Fruit fly (Drosophila melanogaster) whole organism, prepupa: ENCODE measurements around the gene Spn28Da.

Experiments
- Blimp-1 ChIP-seq: fragments of 200-800 bp; sonication (Bioruptor generic); optimal IDR thresholded peaks from 3 replicates; lab custom pipeline; 2017; ENCODE audit warnings: missing biosample characterization, missing genetic modification characterization, mild to moderate bottlenecking, moderate library complexity, missing genetic modification reagents
- CG11902 ChIP-seq: fragments of 200-800 bp; sonication (Bioruptor generic); optimal IDR thresholded peaks from 3 replicates; lab custom pipeline; 2016; ENCODE audit warnings: missing biosample characterization, missing genetic modification characterization
- CG15336 ChIP-seq: fragments of 200-800 bp; sonication (Bioruptor generic); IDR thresholded peaks from 2 replicates; pipeline ENCODE4 v1.3.6; 2022; ENCODE audit warnings: missing biosample characterization, missing genetic modification characterization
- CG1621 ChIP-seq: fragments of 200-800 bp; sonication (Bioruptor generic); optimal IDR thresholded peaks from 3 replicates; lab custom pipeline; 2018; ENCODE audit warnings: missing biosample characterization, mild to moderate bottlenecking, missing genetic modification characterization
- CG3032 ChIP-seq: fragments of 200-800 bp; optimal IDR thresholded peaks from 2 replicates; lab custom pipeline; 2019; ENCODE audit warnings: missing biosample characterization, mild to moderate bottlenecking, missing genetic modification characterization, moderate library complexity
- CG31627 ChIP-seq: fragments of 200-800 bp; sonication (Bioruptor generic); optimal IDR thresholded peaks from 3 replicates; lab custom pipeline; 2016; ENCODE audit warnings: missing biosample characterization, missing genetic modification characterization
- CG34406 ChIP-seq: fragments of 200-800 bp; sonication (Bioruptor generic); optimal IDR thresholded peaks from 3 replicates; lab custom pipeline; 2016; ENCODE audit warnings: missing biosample characterization, missing genetic modification characterization
- CG3919 ChIP-seq: fragments of 200-800 bp; sonication (Bioruptor generic); optimal IDR thresholded peaks from 3 replicates; lab custom pipeline; 2016; ENCODE audit warnings: missing biosample characterization, missing genetic modification characterization
- CG4318 ChIP-seq: fragments of 200-800 bp; sonication (Bioruptor generic); optimal IDR thresholded peaks from 3 replicates; lab custom pipeline; 2017; ENCODE audit warnings: missing biosample characterization, mild to moderate bottlenecking, missing genetic modification characterization
- CG6276 ChIP-seq: fragments of 200-800 bp; sonication (Bioruptor generic); optimal IDR thresholded peaks from 2 replicates; lab custom pipeline; 2017; ENCODE audit warnings: missing biosample characterization, mild to moderate bottlenecking, missing genetic modification characterization
- CG6808 ChIP-seq: fragments of 200-800 bp; sonication (Bioruptor generic); optimal IDR thresholded peaks from 3 replicates; lab custom pipeline; 2017; ENCODE audit warnings: missing biosample characterization, missing genetic modification characterization, mild to moderate bottlenecking, moderate library complexity, missing genetic modification reagents
- CG6854 ChIP-seq: fragments of 200-800 bp; sonication (Bioruptor generic); optimal IDR thresholded peaks from 2 replicates; lab custom pipeline; 2017; ENCODE audit warnings: missing biosample characterization, mild to moderate bottlenecking, missing genetic modification characterization
- CG7368 ChIP-seq: fragments of 200-800 bp; sonication (Bioruptor generic); optimal IDR thresholded peaks from 3 replicates; lab custom pipeline; 2016; ENCODE audit warnings: missing biosample characterization, missing genetic modification characterization
- CG8119 ChIP-seq: fragments of 200-800 bp; sonication (Bioruptor generic); IDR thresholded peaks from 3 replicates; pipeline ENCODE4 v1.3.6; 2022; ENCODE audit warnings: missing biosample characterization, missing genetic modification characterization
- CG8319 ChIP-seq: fragments of 200-800 bp; sonication (Bioruptor generic); optimal IDR thresholded peaks from 3 replicates; lab custom pipeline; 2016; ENCODE audit warnings: missing biosample characterization, missing genetic modification characterization
- CG9139 ChIP-seq: fragments of 200-800 bp; sonication (Bioruptor generic); optimal IDR thresholded peaks from 3 replicates; lab custom pipeline; 2017; ENCODE audit warnings: missing biosample characterization, mild to moderate bottlenecking, missing genetic modification characterization
- Eip75B ChIP-seq: fragments of 200-800 bp; sonication (Bioruptor generic); optimal IDR thresholded peaks from 3 replicates; lab custom pipeline; 2016; ENCODE audit warnings: missing biosample characterization, missing genetic modification characterization
- Eip78C ChIP-seq: fragments of 200-800 bp; sonication (Bioruptor generic); peaks from one replicate; lab custom pipeline; 2016; ENCODE audit warnings: missing biosample characterization, missing genetic modification characterization
- Ets96B ChIP-seq: fragments of 200-800 bp; optimal IDR thresholded peaks from 2 replicates; lab custom pipeline; 2019; ENCODE audit warnings: missing biosample characterization, mild to moderate bottlenecking, missing genetic modification characterization, moderate library complexity
- Hr38 ChIP-seq: sonication (Bioruptor generic); optimal IDR thresholded peaks from 2 replicates; lab custom pipeline; 2016; ENCODE audit warnings: missing biosample characterization, missing genetic modification characterization
- Hr39 ChIP-seq: fragments of 200-800 bp; sonication (Bioruptor generic); optimal IDR thresholded peaks from 2 replicates; lab custom pipeline; 2016; ENCODE audit warnings: missing biosample characterization, missing genetic modification characterization
- OdsH ChIP-seq: fragments of 200-800 bp; sonication (Bioruptor generic); optimal IDR thresholded peaks from 3 replicates; lab custom pipeline; 2016; ENCODE audit warnings: missing biosample characterization, missing genetic modification characterization
- Smox ChIP-seq: fragments of 200-800 bp; sonication (Bioruptor generic); optimal IDR thresholded peaks from 3 replicates; lab custom pipeline; 2016; ENCODE audit warnings: missing biosample characterization, missing genetic modification characterization
- Sox14 ChIP-seq: fragments of 200-800 bp; sonication (Bioruptor generic); optimal IDR thresholded peaks from 3 replicates; lab custom pipeline; 2016; ENCODE audit warnings: missing biosample characterization, missing genetic modification characterization
- Sox15 ChIP-seq: fragments of 200-800 bp; sonication (Bioruptor generic); optimal IDR thresholded peaks from 3 replicates; lab custom pipeline; 2016; ENCODE audit warnings: missing biosample characterization, missing genetic modification characterization
- acj6 ChIP-seq: fragments of 200-800 bp; sonication (Bioruptor generic); optimal IDR thresholded peaks from 3 replicates; lab custom pipeline; 2016; ENCODE audit warnings: missing biosample characterization, missing genetic modification characterization
- cyc ChIP-seq: fragments of 200-800 bp; sonication (Bioruptor generic); optimal IDR thresholded peaks from 3 replicates; lab custom pipeline; 2016; ENCODE audit warnings: missing biosample characterization, missing genetic modification characterization
- dsx ChIP-seq: fragments of 200-800 bp; optimal IDR thresholded peaks from 3 replicates; lab custom pipeline; 2019; ENCODE audit warnings: missing biosample characterization, mild to moderate bottlenecking, missing genetic modification characterization, moderate library complexity; ENCODE audit not compliant: poor library complexity, severe bottlenecking
- eg ChIP-seq: fragments of 200-800 bp; sonication (Bioruptor generic); IDR thresholded peaks from 3 replicates; pipeline ENCODE4 v1.3.6; 2022; ENCODE audit warnings: missing biosample characterization, missing genetic modification characterization
- esn ChIP-seq: fragments of 200-800 bp; sonication (Bioruptor generic); optimal IDR thresholded peaks from 2 replicates; lab custom pipeline; 2016; ENCODE audit warnings: missing biosample characterization, mild to moderate bottlenecking, missing genetic modification characterization, moderate library complexity
- fd59A ChIP-seq: fragments of 200-800 bp; sonication (Bioruptor generic); optimal IDR thresholded peaks from 2 replicates; lab custom pipeline; 2017; ENCODE audit warnings: missing biosample characterization, mild to moderate bottlenecking, missing genetic modification characterization, missing genetic modification reagents
- fkh ChIP-seq: fragments of 200-800 bp; sonication (Bioruptor generic); optimal IDR thresholded peaks from 3 replicates; lab custom pipeline; 2017; ENCODE audit warnings: missing biosample characterization, mild to moderate bottlenecking, missing genetic modification characterization, moderate library complexity
- lz ChIP-seq: fragments of 200-800 bp; sonication (Bioruptor generic); optimal IDR thresholded peaks from 3 replicates; lab custom pipeline; 2016; ENCODE audit warnings: missing biosample characterization, missing genetic modification characterization
- net ChIP-seq: fragments of 200-800 bp; sonication (Bioruptor generic); optimal IDR thresholded peaks from 3 replicates; lab custom pipeline; 2016; ENCODE audit warnings: missing biosample characterization, missing genetic modification characterization
- pdm3 ChIP-seq: fragments of 200-800 bp; sonication (Bioruptor generic); optimal IDR thresholded peaks from 3 replicates; lab custom pipeline; 2016; ENCODE audit warnings: missing biosample characterization, missing genetic modification characterization
- ss ChIP-seq, 2 experiments: fragments of 200-800 bp; sonication (Bioruptor generic); optimal IDR thresholded peaks; 2 replicates in 1 of 2; 3 replicates in 1 of 2; lab custom pipeline; 2017 to 2018; ENCODE audit warnings: mild to moderate bottlenecking in 2 of 2, missing biosample characterization in 2 of 2, missing genetic modification characterization in 2 of 2, moderate library complexity in 1 of 2
- vri ChIP-seq: fragments of 200-800 bp; sonication (Bioruptor generic); optimal IDR thresholded peaks from 3 replicates; lab custom pipeline; 2016; ENCODE audit warnings: missing biosample characterization, mild to moderate bottlenecking, missing genetic modification characterization

The Spn28Da gene

DNA sequence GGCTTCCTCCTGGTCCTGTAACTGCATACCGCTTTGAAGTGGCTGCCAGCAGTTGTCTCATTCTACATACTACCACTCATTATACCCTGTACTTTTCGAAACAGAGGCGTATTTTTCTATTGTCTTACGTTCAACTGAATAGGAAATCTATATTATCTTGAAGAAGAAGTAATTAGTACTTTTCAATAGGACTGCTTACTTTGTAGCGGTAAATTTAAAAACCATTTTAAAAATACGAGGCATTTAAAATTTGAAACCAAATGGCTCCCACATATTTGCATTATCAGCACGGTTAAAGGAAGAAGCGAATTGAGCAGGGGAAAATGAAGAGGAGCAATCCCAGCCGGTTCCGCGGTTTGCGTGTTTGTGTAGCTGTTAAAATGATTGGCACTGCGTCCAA lies 8.3 kb upstream of the Spn28Da start (continued):
- peak; percentile 56 for TF ChIP-seq cyc (GFP tag; lab: Kevin White, UChicago)
- peak; percentile 41 for TF ChIP-seq CG6808 (GFP tag; lab: Kevin White, UChicago)
- TF ChIP-seq CG4318 (GFP tag; lab: Kevin White, UChicago) = peak; percentile 21
- TF ChIP-seq vri = no peak
- peak; percentile 64 for TF ChIP-seq CG3919 (GFP tag; lab: Kevin White, UChicago)
- TF ChIP-seq esn (GFP tag; lab: Kevin White, UChicago) = peak; percentile 71
- peak; percentile 50 for TF ChIP-seq OdsH
- peak; percentile 53 for TF ChIP-seq CG31627
- TF ChIP-seq CG15336 (GFP tag; lab: Robert Waterston, UW) = peak; percentile 59; the same call in 1 of the 2 replicates
- TF ChIP-seq lz (GFP tag; lab: Kevin White, UChicago) = peak; percentile 47
- peak; percentile 43 for TF ChIP-seq CG3032 (tag; lab: Kevin White, UChicago)
- no peak for TF ChIP-seq fd59A
- no peak for TF ChIP-seq CG6276 (GFP tag; lab: Kevin White, UChicago)
- TF ChIP-seq acj6 (GFP tag; lab: Kevin White, UChicago) = peak; percentile 54
- TF ChIP-seq CG11902 (GFP tag; lab: Kevin White, UChicago) = peak; percentile 27
- peak; percentile 62 for TF ChIP-seq CG7368 (GFP tag; lab: Kevin White, UChicago)

DNA sequence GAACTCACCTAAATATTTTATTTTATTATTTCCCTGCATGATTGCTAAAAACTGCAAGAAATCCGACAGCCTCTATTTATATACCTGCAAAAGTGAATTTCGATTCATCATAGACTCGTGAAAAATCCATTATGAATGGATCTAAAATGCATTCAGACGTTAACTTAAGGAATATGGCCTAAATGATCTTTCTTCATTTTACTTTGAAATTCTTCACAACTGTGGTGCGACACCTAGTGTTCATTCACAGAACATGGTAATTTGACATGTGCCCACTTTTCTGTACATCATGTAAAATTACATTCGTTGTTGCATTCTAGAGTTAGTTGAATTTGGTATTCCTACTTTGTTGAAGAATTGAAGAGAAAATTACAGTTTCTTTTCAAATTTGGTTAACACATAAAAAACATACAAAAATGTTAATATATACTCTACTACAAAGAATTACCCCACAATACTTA lies 1.8 kb upstream of the Spn28Da start, which contains the start of gene Spn28Db:
Spn28Db (minus strand) TSS at position 51 of the 461 bp plus-strand sequence.
- TF ChIP-seq fkh (no peak), pdm3 (GFP tag; lab: Kevin White, UChicago) (no peak), cyc (GFP tag; lab: Kevin White, UChicago) (peak; percentile 10), dsx (GFP tag; lab: Kevin White, UChicago) (peak; percentile 94), esn (GFP tag; lab: Kevin White, UChicago) (peak; percentile 8), CG31627 (peak; percentile 35), Blimp-1 (GFP tag; lab: Kevin White, UChicago) (no peak)

DNA sequence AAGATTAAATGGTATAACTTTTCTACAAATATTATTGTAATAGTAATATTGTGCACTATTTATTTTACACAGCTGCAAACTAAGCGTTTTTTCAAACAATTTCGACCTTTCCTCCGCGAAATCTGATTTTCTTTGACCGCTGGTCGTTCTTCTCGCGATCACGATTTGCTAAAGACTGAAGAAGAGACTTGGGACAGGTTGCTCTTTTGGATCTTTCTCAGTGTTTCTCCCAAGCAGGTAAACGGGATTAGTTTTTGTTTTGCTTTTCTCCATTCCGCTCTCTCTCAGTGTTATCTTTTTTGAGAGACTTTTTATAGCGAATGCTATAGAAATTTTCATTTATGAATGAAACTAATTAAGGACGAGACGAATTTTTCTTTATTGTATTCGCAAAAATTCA lies 1.6 kb downstream of the Spn28Da start, which contains the start of gene CG7102:
CG7102 (minus strand) TSS at position 181 of the 400 bp plus-strand sequence.
- TF ChIP-seq Ets96B (tag; lab: Kevin White, UChicago) (no peak), CG8119 (no peak), Smox (GFP tag; lab: Kevin White, UChicago) (no peak), Eip75B (no peak), CG6808 (GFP tag; lab: Kevin White, UChicago) (no peak), Sox15 (GFP tag; lab: Kevin White, UChicago) (no peak), CG9139 (GFP tag; lab: Kevin White, UChicago) (no peak), net (GFP tag; lab: Kevin White, UChicago) (no peak), Sox14 (GFP tag; lab: Kevin White, UChicago) (no peak)

DNA sequence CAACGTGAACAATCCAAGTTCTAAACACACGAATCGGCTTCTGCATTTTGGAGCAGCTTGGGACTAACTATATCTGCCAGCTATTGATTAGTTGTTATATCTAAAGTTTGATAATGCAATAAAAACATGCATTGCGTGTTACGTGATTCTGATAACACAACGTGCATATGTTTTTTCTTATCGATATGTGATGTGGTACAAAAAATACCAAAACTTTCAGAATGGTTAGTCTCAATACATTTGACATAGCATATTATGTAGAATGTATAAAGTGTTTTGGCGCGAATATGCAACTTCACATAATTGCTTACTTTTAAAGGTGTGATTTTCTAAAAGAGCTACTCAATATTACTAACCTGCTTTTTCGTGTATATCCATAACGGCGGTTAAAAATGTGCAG lies 3.0 kb downstream of the Spn28Da start:
- peak; percentile 2 for TF ChIP-seq Eip78C (GFP tag; lab: Kevin White, UChicago)
- TF ChIP-seq CG6854 (GFP tag; lab: Kevin White, UChicago) = no peak

DNA sequence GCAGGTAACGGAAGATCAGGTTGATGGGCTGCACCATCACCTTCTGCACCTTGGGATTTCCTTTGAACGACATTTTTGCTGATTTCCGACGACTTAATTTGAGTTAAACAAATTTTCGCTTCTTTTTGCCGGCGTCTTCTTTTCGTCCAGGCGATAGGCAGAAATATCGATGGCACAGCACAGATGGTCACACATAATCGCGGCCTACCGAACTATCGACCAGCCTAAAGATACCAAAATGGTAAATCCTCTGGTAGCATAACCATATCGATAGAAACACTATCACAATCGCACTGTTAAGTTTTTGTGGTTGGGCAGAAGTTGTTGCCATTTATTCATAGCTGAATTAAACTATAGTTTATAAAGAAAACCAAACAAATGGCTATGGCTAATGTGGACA lies 3.7 kb downstream of the Spn28Da start, which contains the start of the genes SmE and CG34132:
SmE (minus strand) TSS at position 180 of the 400 bp plus-strand sequence.
CG34132 (plus strand) TSS at position 233 of the 400 bp plus-strand sequence.
- TF ChIP-seq pdm3 (GFP tag; lab: Kevin White, UChicago) = no peak
- no peak for TF ChIP-seq CG1621
- no peak for TF ChIP-seq fkh
- TF ChIP-seq CG3032 (tag; lab: Kevin White, UChicago) = no peak
- TF ChIP-seq CG34406 (GFP tag; lab: Kevin White, UChicago) = no peak
- TF ChIP-seq Hr38 (GFP tag; lab: Kevin White, UChicago) = no peak
- no peak for TF ChIP-seq vri
- no peak for TF ChIP-seq Eip78C (GFP tag; lab: Kevin White, UChicago)
- no peak for TF ChIP-seq Sox14 (GFP tag; lab: Kevin White, UChicago)
- TF ChIP-seq ss (GFP tag; optimal IDR thresholded peaks at IDR 0.05; lab: Kevin White, UChicago) = no peak
- TF ChIP-seq Smox (GFP tag; lab: Kevin White, UChicago) = no peak
- no peak for TF ChIP-seq dsx (GFP tag; lab: Kevin White, UChicago)
- no peak for TF ChIP-seq eg (GFP tag; lab: Robert Waterston, UW)
- no peak for TF ChIP-seq CG31627
- no peak for TF ChIP-seq Hr39 (GFP tag; lab: Kevin White, UChicago)
- TF ChIP-seq cyc (GFP tag; lab: Kevin White, UChicago) = no peak
- no peak for TF ChIP-seq esn (GFP tag; lab: Kevin White, UChicago)
- no peak for TF ChIP-seq CG11902 (GFP tag; lab: Kevin White, UChicago)
- no peak for TF ChIP-seq CG8319 (GFP tag; lab: Kevin White, UChicago)
